Fruit fly (Drosophila melanogaster) Kc167 (cell line): ENCODE measurements around the gene Gr85a.

ENCODE experiments used
- Myc ChIP-seq: fragments of >200 bp; optimal IDR thresholded peaks from 2 replicates; lab custom pipeline; 2017; ENCODE audit warnings: missing external identifiers
- Sin3A ChIP-seq: fragments of >200 bp; optimal IDR thresholded peaks from 2 replicates; lab custom pipeline; 2018; ENCODE audit warnings: missing external identifiers
- h ChIP-seq: fragments of >200 bp; optimal IDR thresholded peaks from 3 replicates; lab custom pipeline; 2018; ENCODE audit warnings: missing external identifiers
- insv ChIP-seq: fragments of >200 bp; optimal IDR thresholded peaks from 3 replicates; lab custom pipeline; 2018; ENCODE audit warnings: missing external identifiers
- psq ChIP-seq: fragments of >200 bp; optimal IDR thresholded peaks from 2 replicates; lab custom pipeline; 2017; ENCODE audit warnings: missing external identifiers
- ttk ChIP-seq: sonication (Bioruptor generic); optimal IDR thresholded peaks from 2 replicates; lab custom pipeline; 2017; ENCODE audit warnings: missing external identifiers

Gr85a gene

DNA sequence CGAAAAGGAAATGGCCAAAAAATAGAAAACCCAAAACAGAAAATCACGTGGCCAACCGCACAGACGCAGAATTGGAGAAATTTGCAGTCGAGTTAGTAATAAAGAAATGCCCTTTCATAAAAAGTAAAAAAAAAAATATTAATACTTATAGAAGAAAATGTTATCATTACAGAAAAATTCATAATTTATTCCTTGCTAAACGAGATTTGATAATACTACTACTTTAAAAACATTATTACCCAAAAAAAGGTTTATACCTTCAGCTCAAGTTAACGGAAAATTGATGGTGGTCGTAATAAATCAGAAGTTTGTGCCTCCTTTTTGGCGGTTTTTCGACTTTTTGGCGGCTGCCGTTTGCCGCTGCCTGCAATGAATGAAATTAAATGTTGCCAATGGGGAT lies 31.8 kb upstream of the Gr85a start:
- TF ChIP-seq h (lab: Kevin White, UChicago) (no peak), psq (lab: Kevin White, UChicago) (no peak), ttk (lab: Kevin White, UChicago) (no peak), Sin3A (lab: Kevin White, UChicago) (no peak), Myc (no peak), insv (no peak)

DNA sequence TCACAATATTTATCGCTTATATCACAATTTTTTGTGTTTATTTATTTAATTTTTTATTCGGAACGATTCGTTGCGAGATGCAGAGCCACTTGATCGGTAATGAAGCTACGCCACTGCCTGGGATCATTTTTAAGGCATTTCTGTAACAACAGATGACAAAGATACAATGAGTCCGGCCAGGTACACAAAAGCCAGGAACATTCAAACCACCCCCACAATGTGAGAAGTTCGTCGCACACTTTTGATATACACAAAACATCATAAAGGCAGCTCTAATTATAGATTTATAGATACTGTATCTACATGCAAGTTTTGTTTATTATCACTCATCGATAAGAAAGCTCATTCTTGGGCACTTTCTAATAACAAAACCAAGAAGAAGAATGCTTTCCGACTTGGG lies 28.5 kb upstream of the Gr85a start, which contains the start of gene CG31407:
TSS of gene CG31407 (minus strand) at position 101 of the 400 bp plus-strand sequence.
- TF ChIP-seq ttk (lab: Kevin White, UChicago) (no peak), insv (no peak), Myc (no peak), h (lab: Kevin White, UChicago) (no peak), Sin3A (lab: Kevin White, UChicago) (no peak), psq (lab: Kevin White, UChicago) (no peak)

DNA sequence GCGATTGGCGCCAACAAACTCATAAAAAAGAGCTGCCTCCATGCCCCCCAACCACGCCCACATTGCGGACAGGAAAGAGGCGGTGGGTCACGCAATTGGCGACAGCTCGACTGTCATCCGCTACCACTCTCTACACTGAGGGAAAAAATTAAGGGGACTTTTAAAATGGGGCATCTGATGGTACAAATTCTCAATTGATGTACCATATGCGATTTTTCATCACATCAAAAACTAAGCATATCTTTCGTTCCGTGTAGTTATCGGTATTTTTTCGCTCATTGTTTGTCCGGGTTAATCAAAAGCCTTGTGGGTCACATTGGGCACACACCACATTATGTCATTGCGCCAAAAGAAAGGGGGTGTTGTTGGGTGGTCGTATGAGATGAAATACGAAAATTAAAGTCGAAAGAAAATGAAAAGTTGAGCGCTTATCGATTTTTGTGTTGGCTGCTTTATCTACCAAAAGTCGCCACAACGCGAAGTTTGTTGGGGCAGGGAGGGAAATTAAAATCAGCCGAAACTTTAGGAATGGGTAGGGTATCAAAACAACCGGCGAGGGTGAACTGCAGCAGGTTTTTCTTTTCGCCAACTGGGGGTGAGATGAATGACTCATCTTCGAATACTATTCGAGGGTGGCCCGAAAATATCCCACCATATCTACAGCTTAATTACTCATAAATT lies 27.6 kb upstream of the Gr85a start:
- no peak for TF ChIP-seq psq (lab: Kevin White, UChicago)
- TF ChIP-seq h (lab: Kevin White, UChicago): no peak
- no peak for TF ChIP-seq Myc
- TF ChIP-seq insv: no peak
- no peak for TF ChIP-seq Sin3A (lab: Kevin White, UChicago)
- no peak for TF ChIP-seq ttk (lab: Kevin White, UChicago)

DNA sequence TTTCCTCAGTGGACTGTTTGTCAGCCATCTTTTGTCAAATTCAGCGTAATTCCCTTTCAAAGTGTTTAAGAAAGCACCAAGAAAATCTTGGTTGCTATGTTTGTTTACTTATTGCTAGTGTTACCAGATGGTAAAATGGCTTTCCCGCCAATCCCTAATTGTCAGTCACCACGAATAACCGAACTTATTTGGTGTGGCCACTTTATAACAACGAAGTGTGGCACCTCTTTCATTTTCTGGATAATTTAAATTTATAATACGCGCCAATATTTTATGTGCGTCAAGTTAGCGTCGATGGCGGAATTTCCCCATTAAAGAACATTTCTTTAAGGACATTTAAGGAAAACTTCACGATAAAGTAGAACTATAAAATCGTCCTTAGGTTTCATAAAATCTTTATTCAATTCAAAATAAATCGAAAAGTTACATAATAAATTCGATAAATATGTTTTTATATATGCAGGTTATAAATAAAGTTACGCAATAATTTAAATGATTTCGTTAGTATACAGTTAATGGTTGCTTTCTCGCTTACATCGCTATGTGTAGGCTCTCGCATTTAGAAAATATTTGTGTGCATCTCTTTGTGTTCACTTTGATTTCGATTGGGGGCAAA lies 4.7 kb upstream of the Gr85a start, which contains the start of gene CG5359:
TSS of gene CG5359 (minus strand) at position 103 of the 616 bp plus-strand sequence.
- no peak for TF ChIP-seq Myc
- no peak for TF ChIP-seq psq (lab: Kevin White, UChicago)
- TF ChIP-seq h (lab: Kevin White, UChicago): no peak
- no peak for TF ChIP-seq Sin3A (lab: Kevin White, UChicago)
- no peak for TF ChIP-seq insv
- TF ChIP-seq ttk (lab: Kevin White, UChicago): no peak

DNA sequence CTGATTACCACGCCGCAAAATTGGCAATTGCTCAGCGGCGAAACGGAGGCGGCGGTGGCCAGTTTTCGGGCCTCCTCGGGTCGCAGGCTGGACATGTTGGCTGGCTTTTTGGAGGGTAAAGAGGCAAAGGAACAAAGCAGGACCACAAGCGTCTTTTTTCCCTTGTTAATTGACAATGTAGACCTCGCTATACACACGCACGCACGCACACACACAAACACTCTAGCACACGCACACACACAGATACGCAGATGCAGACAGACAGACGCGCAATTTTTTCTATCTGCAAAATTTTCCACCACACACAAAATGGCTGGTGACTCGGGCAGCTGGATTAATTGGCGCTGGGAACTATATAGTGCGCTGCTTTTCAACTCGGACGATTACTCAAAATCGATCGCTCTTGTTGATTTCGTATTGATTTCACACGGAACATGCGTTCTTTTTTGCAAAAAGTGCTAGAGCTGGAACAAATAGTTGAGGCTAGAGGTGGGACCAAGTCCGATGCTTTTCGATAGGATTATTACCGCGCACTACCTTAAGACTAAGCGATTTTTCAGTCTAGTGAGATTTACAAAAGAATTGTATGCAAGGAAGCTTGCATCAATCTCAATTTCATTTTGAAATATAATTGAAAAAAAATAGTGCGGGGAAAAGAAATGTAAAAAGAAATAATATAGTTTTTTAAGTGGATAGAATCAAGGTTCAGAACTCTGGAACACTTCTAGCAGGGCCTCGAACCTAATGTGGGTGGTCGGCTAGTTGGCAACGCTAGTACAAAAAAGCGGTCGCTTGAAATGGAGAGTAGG lies 10.8 kb downstream of the Gr85a start, which contains the start of gene Art4:
TSS of gene Art4 (minus strand) at position 476 of the 809 bp plus-strand sequence.
- TF ChIP-seq h (lab: Kevin White, UChicago) (no peak), ttk (lab: Kevin White, UChicago) (no peak), Myc (no peak), insv (no peak), Sin3A (lab: Kevin White, UChicago) (no peak), psq (lab: Kevin White, UChicago) (no peak)

DNA sequence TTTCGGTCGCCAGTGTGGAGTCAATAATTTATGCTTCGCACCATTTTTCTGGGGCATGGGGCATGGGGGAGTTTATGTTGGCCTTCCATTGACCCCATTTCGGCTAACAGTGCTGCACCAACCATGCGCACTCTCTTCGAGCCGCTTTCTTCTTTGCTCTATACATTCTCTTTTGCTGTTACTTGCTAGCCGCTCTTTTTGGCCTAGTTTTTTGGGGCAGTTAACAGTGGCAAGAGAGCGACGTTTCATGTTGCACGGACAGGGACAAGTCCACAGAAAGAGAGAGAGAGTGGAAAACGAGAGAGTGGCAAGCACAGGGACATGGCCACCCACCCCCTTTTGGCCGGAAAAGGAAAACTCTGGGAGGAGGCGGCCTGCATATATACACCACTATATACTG lies 17.6 kb downstream of the Gr85a start:
- TF ChIP-seq h (lab: Kevin White, UChicago): no peak
- no peak for TF ChIP-seq ttk (lab: Kevin White, UChicago)
- no peak for TF ChIP-seq Myc
- TF ChIP-seq insv: no peak
- no peak for TF ChIP-seq Sin3A (lab: Kevin White, UChicago)
- TF ChIP-seq psq (lab: Kevin White, UChicago): no peak

DNA sequence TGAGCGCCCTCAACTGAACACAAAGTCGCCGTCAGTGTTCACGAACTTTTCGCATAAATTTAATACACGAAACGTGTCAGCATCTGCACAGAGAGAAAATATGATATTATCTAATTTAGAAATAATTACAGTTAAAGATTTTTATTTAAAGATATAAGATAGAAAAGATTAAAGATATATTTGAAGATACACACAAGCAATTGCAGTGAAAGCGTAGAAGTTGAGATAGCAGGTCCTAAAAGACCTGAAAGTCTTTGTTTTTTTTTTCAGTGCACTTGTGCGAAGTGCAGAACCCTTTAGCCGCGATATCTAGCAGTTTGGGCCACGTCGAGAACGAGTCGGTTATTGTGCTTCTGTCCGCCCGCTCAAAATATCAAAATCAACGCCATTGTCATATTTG lies 19.1 kb downstream of the Gr85a start:
- TF ChIP-seq ttk (lab: Kevin White, UChicago) (no peak), h (lab: Kevin White, UChicago) (no peak), Myc (no peak), Sin3A (lab: Kevin White, UChicago) (no peak)

DNA sequence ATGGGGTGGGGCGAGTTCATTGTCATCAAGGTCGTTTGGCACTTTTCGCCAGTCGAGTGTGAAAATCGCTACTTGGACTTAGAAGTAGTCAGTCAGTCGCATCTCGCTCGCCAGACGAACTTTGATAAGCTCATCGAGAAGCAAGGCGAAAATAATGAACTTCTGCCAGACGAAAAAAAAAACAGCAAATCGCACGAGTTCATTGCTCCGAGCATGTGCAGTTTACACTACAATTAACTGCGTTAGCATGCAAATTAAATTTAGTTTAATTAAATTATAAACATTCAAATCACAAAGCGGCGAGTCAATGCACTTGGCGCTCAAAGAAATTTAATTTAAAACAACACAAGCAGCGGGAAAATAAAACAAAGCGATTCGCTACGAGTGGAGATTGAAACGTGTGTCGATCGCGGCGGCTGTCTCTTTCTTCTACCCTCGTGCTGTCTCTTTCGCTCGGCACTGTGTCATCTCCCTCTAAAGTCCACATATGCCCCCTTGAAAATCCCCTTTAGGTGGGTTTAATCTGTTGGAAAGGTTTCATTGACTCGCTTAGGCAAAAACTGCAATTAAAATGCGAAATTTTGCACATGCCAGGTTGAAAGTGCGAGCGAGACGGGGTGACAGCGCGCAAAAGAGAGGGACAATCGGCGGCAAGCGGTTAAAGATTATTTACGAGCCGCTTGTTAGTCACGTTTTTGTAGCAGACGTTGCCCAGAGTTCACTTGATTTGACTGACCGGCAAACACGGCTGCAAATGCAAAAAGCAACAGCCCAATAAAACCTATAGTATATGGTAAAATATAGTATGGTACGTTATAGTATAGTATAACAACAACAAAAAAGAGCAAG lies 27.5 kb downstream of the Gr85a start:
- TF ChIP-seq insv: no peak
- TF ChIP-seq Sin3A (lab: Kevin White, UChicago): no peak
- TF ChIP-seq Myc: no peak
- TF ChIP-seq ttk (lab: Kevin White, UChicago): no peak
- TF ChIP-seq h (lab: Kevin White, UChicago): no peak
- no peak for TF ChIP-seq psq (lab: Kevin White, UChicago)

DNA sequence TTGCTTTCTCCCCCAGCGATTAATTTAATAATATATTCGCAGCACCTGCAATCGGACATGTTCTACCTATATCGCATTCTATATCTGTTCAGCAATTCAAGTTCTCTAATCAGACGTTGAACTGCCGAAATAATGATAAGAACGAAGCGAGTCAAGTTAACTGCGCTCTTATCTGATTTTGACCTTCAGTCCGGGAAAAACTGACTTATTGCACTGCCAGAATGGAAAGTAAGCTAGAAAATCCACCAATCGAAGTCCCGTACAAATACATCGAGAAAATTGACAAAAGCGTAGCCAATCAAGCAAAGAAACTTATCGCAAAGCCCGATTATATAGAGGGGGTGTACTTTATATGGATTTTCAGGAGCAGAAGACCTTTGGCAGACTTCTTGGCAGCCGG lies 28.4 kb downstream of the Gr85a start:
- TF ChIP-seq Sin3A (lab: Kevin White, UChicago): no peak
- TF ChIP-seq insv: no peak
- no peak for TF ChIP-seq ttk (lab: Kevin White, UChicago)
- TF ChIP-seq psq (lab: Kevin White, UChicago): no peak
- TF ChIP-seq Myc: no peak
- TF ChIP-seq h (lab: Kevin White, UChicago): no peak

DNA sequence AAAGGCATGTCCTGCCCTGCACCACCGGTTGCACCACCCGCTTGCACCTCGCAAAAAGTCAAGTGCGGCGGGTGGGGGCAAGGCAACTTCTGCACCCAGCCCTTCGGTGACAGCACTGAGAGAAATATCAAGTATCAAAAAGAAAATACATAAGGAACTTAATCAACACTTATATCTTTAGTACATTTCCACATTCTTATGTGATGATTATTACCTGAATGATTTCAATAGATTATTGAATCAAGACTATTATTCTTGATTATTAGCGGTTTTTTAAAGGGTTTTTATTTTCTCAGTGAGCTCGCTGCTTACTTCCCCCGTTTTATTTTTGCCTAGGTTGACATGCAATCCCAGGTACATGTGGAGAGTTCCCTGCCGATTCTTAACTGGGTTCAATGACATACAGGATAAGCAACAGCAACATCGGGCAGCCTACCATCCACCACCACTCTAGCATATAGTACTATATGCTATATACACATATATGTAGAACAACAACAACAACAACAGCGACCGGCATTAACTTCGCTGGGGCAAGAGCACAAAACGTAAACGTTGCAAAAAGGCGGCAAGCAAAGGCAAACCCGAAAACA lies 30.4 kb downstream of the Gr85a start:
- TF ChIP-seq insv (no peak), h (lab: Kevin White, UChicago) (no peak), Sin3A (lab: Kevin White, UChicago) (no peak), psq (lab: Kevin White, UChicago) (no peak), Myc (no peak)
